Fruit fly (Drosophila melanogaster): Measurements from ENCODE around the gene wupA.

The wupA gene

dm6 chrX:18101778-18102177 lies 14.9 kb downstream of the wupA start, which contains the start of gene Taf8 (continued):
- TF ChIP-seq CG34422 (GFP tag; IDR thresholded peaks at IDR 0.05) (peak; percentile 43; the same call in 1 of the 3 replicates), CG42726 (GFP tag; IDR thresholded peaks at IDR 0.05; ENCODE audit: partially characterized antibody) (peak; percentile 60), gro (GFP tag; optimal IDR thresholded peaks at IDR 0.05) (no peak), repo (GFP tag; optimal IDR thresholded peaks at IDR 0.05) (no peak), CG12104 (GFP tag; optimal IDR thresholded peaks at IDR 0.05) (no peak), Hr51 (GFP tag; optimal IDR thresholded peaks at IDR 0.05) (no peak), bbx (GFP tag; IDR thresholded peaks at IDR 0.05; ENCODE audit: partially characterized antibody) (peak; percentile 73), CG2199 (GFP tag; IDR thresholded peaks at IDR 0.05) (no peak), zfh2 (GFP tag; optimal IDR thresholded peaks at IDR 0.05) (peak; percentile 38), E2f2 (GFP tag; IDR thresholded peaks at IDR 0.05) (peak; percentile 21; the same call in 1 of the 2 replicates), rib (GFP tag; IDR thresholded peaks at IDR 0.05) (no peak), CG8388 (GFP tag; optimal IDR thresholded peaks at IDR 0.05) (no peak), CG8765 (GFP tag; IDR thresholded peaks at IDR 0.05) (no peak), MESR4 (GFP tag; optimal IDR thresholded peaks at IDR 0.05) (peak; percentile 35), BEAF-32 (GFP tag; optimal IDR thresholded peaks at IDR 0.05) (peak; percentile 71), kni (GFP tag; optimal IDR thresholded peaks at IDR 0.05) (no peak), NK7.1 (GFP tag; optimal IDR thresholded peaks at IDR 0.05) (no peak), CG7357 (GFP tag; IDR thresholded peaks at IDR 0.05) (peak; percentile 70), Rfx (GFP tag; IDR thresholded peaks at IDR 0.05) (peak; percentile 52; the same call in 1 of the 2 replicates), Dad (GFP tag; optimal IDR thresholded peaks at IDR 0.05) (no peak), fru (optimal IDR thresholded peaks at IDR 0.05) (no peak), CG15269 (tag; optimal IDR thresholded peaks at IDR 0.05) (no peak), Optix (GFP tag; IDR thresholded peaks at IDR 0.05) (no peak), crp (GFP tag; optimal IDR thresholded peaks at IDR 0.05) (no peak), ranshi (GFP tag; IDR thresholded peaks at IDR 0.05) (no peak), D19B (GFP tag; optimal IDR thresholded peaks at IDR 0.05) (no peak), p53 (GFP tag; optimal IDR thresholded peaks at IDR 0.05) (no peak), Antp (GFP tag; optimal IDR thresholded peaks at IDR 0.05) (peak; percentile 12), CG13287 (GFP tag; IDR thresholded peaks at IDR 0.05; ENCODE audit: partially characterized antibody) (peak; percentile 60), ftz-f1 (GFP tag; optimal IDR thresholded peaks at IDR 0.05) (no peak), CG14050 (GFP tag; IDR thresholded peaks at IDR 0.05) (no peak), run (tag; optimal IDR thresholded peaks at IDR 0.05) (no peak), CG31365 (tag; optimal IDR thresholded peaks at IDR 0.05) (no peak), amos (GFP tag; IDR thresholded peaks at IDR 0.05; ENCODE audit: partially characterized antibody) (peak; percentile 79), ssp (GFP tag; IDR thresholded peaks at IDR 0.05) (peak; percentile 41), tll (GFP tag; optimal IDR thresholded peaks at IDR 0.05) (no peak), HmgD (GFP tag; optimal IDR thresholded peaks at IDR 0.05) (no peak), gem (tag; optimal IDR thresholded peaks at IDR 0.05) (no peak), Aef1 (GFP tag; IDR thresholded peaks at IDR 0.05) (no peak), CTCF (GFP tag; optimal IDR thresholded peaks at IDR 0.05) (no peak), Med (GFP tag) (peak; percentile 40), klu (GFP tag; IDR thresholded peaks at IDR 0.05) (no peak), dimm (GFP tag; IDR thresholded peaks at IDR 0.05) (no peak), CG9932 (GFP tag; IDR thresholded peaks at IDR 0.05) (peak; percentile 68), Hand (GFP tag; optimal IDR thresholded peaks at IDR 0.05) (no peak), bowl (GFP tag; IDR thresholded peaks at IDR 0.05) (no peak), pzg (GFP tag; optimal IDR thresholded peaks at IDR 0.05) (peak; percentile 29), CG1603 (tag; optimal IDR thresholded peaks at IDR 0.05) (peak; percentile 20), row (GFP tag; IDR thresholded peaks at IDR 0.05) (peak; percentile 81), sens (GFP tag) (peak; percentile 16), Jarid2 (GFP tag; optimal IDR thresholded peaks at IDR 0.05) (no peak), shn (GFP tag; optimal IDR thresholded peaks at IDR 0.05) (peak; percentile 11)
